Worm (Caenorhabditis elegans) whole organism, L4 larva: Measurements from ENCODE around the gene Y97E10C.1.

Experiments
- F10B5.3 ChIP-seq: sonication (generic microtip); optimal IDR thresholded peaks from 2 replicates; lab custom pipeline; 2016; ENCODE audit warnings: mild to moderate bottlenecking, missing genetic modification characterization, missing compliant biosample characterization
- F49E8.2 ChIP-seq: sonication (generic microtip); optimal IDR thresholded peaks from 2 replicates; lab custom pipeline; 2016; ENCODE audit warnings: missing compliant biosample characterization, mild to moderate bottlenecking, missing genetic modification characterization, borderline replicate concordance
- Y5F2A.4 ChIP-seq: fragments of 200-800 bp; sonication (Bioruptor generic); optimal IDR thresholded peaks from 2 replicates; lab custom pipeline; 2018; ENCODE audit warnings: mild to moderate bottlenecking, missing genetic modification characterization, missing compliant biosample characterization
- ZK546.5 ChIP-seq, 2 experiments: sonication (generic microtip); optimal IDR thresholded peaks; 2 replicates each; lab custom pipeline; 2017; ENCODE audit warnings: missing biosample characterization in 2 of 2, missing genetic modification characterization in 2 of 2
- aha-1 ChIP-seq: fragments of 150-350 bp; peaks from one replicate; lab custom pipeline; 2014; ENCODE audit warnings: missing biosample characterization, missing genetic modification characterization
- ama-1 ChIP-seq: fragments of 150-350 bp; optimal IDR thresholded peaks from 2 replicates; lab custom pipeline; 2014; ENCODE audit warnings: inconsistent platforms, mixed read lengths
- ceh-32 ChIP-seq: sonication (generic microtip); optimal IDR thresholded peaks from 2 replicates; lab custom pipeline; 2016; ENCODE audit warnings: mild to moderate bottlenecking, missing genetic modification characterization, missing compliant biosample characterization; ENCODE audit not compliant: poor library complexity
- ceh-62 ChIP-seq: sonication (generic microtip); optimal IDR thresholded peaks from 2 replicates; lab custom pipeline; 2017; ENCODE audit warnings: missing biosample characterization, missing genetic modification characterization
- dmd-6 ChIP-seq: fragments of 200-800 bp; sonication (Bioruptor generic); IDR thresholded peaks from 2 replicates; pipeline ENCODE4 v1.3.6; 2022; ENCODE audit warnings: missing genetic modification reagents, missing genetic modification characterization, missing compliant biosample characterization
- dmd-9 ChIP-seq: fragments of 200-800 bp; sonication (Bioruptor generic); IDR thresholded peaks from 2 replicates; pipeline ENCODE4 v1.3.6; 2022; ENCODE audit warnings: missing genetic modification reagents, missing genetic modification characterization, missing compliant biosample characterization
- dpl-1 ChIP-seq: fragments of 150-350 bp; optimal IDR thresholded peaks from 2 replicates; lab custom pipeline; 2014; ENCODE audit warnings: missing biosample characterization, missing genetic modification reagents, missing genetic modification characterization
- duxl-1 ChIP-seq: sonication (generic microtip); optimal IDR thresholded peaks from 2 replicates; lab custom pipeline; 2016; ENCODE audit warnings: mild to moderate bottlenecking, missing genetic modification characterization, moderate library complexity, missing compliant biosample characterization; ENCODE audit not compliant: poor library complexity
- dve-1 ChIP-seq: sonication (generic microtip); optimal IDR thresholded peaks from 2 replicates; lab custom pipeline; 2017; ENCODE audit warnings: antibody characterized with exemption, mild to moderate bottlenecking, missing genetic modification characterization, missing compliant biosample characterization; ENCODE audit not compliant: insufficient read depth
- egl-27 ChIP-seq: sonication (generic microtip); optimal IDR thresholded peaks from 3 replicates; lab custom pipeline; 2017; ENCODE audit warnings: missing biosample characterization, missing genetic modification reagents, missing genetic modification characterization
- egl-43 ChIP-seq: fragments of 200-800 bp; sonication (Bioruptor generic); IDR thresholded peaks from 2 replicates; pipeline ENCODE4 v1.3.6; 2022; ENCODE audit warnings: missing genetic modification reagents, missing genetic modification characterization, missing compliant biosample characterization
- hlh-11 ChIP-seq: fragments of 200-800 bp; sonication (Bioruptor generic); optimal IDR thresholded peaks from 2 replicates; lab custom pipeline; 2018; ENCODE audit warnings: mild to moderate bottlenecking, missing genetic modification characterization, missing compliant biosample characterization
- jun-1 ChIP-seq: fragments of 150-350 bp; optimal IDR thresholded peaks from 2 replicates; lab custom pipeline; 2014; ENCODE audit warnings: missing biosample characterization, missing genetic modification reagents, missing genetic modification characterization
- lin-1 ChIP-seq: fragments of 200-800 bp; sonication (Bioruptor generic); IDR thresholded peaks from 2 replicates; pipeline ENCODE4 v1.3.6; 2022; ENCODE audit warnings: missing genetic modification reagents, missing genetic modification characterization, missing compliant biosample characterization
- lin-13 ChIP-seq: fragments of 150-350 bp; optimal IDR thresholded peaks from 2 replicates; lab custom pipeline; 2014; ENCODE audit warnings: missing biosample characterization, missing genetic modification reagents, missing genetic modification characterization
- lin-15B ChIP-seq: fragments of 150-350 bp; sonication (generic microtip); optimal IDR thresholded peaks from 3 replicates; lab custom pipeline; 2014; ENCODE audit warnings: missing biosample characterization, missing genetic modification characterization
- lin-39 ChIP-seq: fragments of 150-350 bp; optimal IDR thresholded peaks from 2 replicates; lab custom pipeline; 2014; ENCODE audit warnings: missing biosample characterization, missing genetic modification reagents, missing genetic modification characterization
- lir-3 ChIP-seq: sonication (generic microtip); optimal IDR thresholded peaks from 2 replicates; lab custom pipeline; 2016; ENCODE audit warnings: mild to moderate bottlenecking, missing genetic modification characterization, missing compliant biosample characterization
- madf-5 ChIP-seq, 2 experiments: fragments of 200-800 bp; sonication (Bioruptor generic); IDR thresholded peaks; 2 replicates each; pipeline ENCODE4 v1.3.6; 2022; ENCODE audit warnings: missing compliant biosample characterization in 2 of 2, missing genetic modification characterization in 2 of 2
- madf-9 ChIP-seq: fragments of 200-800 bp; sonication (Bioruptor generic); conservative IDR thresholded peaks from 2 replicates; pipeline ENCODE4 v1.3.6; 2022; ENCODE audit warnings: missing genetic modification reagents, missing genetic modification characterization, missing compliant biosample characterization
- mdt-29 ChIP-seq: fragments of 200-800 bp; sonication (Bioruptor generic); IDR thresholded peaks from 2 replicates; pipeline ENCODE4 v1.3.6; 2022; ENCODE audit warnings: missing genetic modification reagents, missing genetic modification characterization, missing compliant biosample characterization
- mep-1 ChIP-seq: fragments of 150-350 bp; sonication (generic microtip); optimal IDR thresholded peaks from 3 replicates; lab custom pipeline; 2014; ENCODE audit warnings: missing biosample characterization, missing genetic modification characterization
- mxl-2 ChIP-seq: fragments of 200-800 bp; sonication (Bioruptor generic); conservative IDR thresholded peaks from 2 replicates; pipeline ENCODE4 v1.3.6; 2022; ENCODE audit warnings: missing genetic modification reagents, missing genetic modification characterization, missing compliant biosample characterization
- mxl-3 ChIP-seq: fragments of 200-800 bp; sonication (Bioruptor generic); optimal IDR thresholded peaks from 2 replicates; lab custom pipeline; 2018; ENCODE audit warnings: mild to moderate bottlenecking, missing genetic modification characterization, missing compliant biosample characterization
- nhr-102 ChIP-seq: sonication (generic microtip); optimal IDR thresholded peaks from 2 replicates; lab custom pipeline; 2016; ENCODE audit warnings: mild to moderate bottlenecking, missing genetic modification characterization, moderate library complexity, missing compliant biosample characterization
- nhr-237 ChIP-seq: sonication (generic microtip); optimal IDR thresholded peaks from 2 replicates; lab custom pipeline; 2017; ENCODE audit warnings: missing biosample characterization, missing genetic modification characterization
- nhr-28 ChIP-seq: fragments of 150-350 bp; optimal IDR thresholded peaks from 2 replicates; lab custom pipeline; 2014; ENCODE audit warnings: missing biosample characterization, missing genetic modification characterization
- nhr-48 ChIP-seq: sonication (generic microtip); optimal IDR thresholded peaks from 2 replicates; lab custom pipeline; 2016; ENCODE audit warnings: mild to moderate bottlenecking, missing genetic modification characterization, missing compliant biosample characterization
- nhr-6 ChIP-seq: fragments of 150-350 bp; optimal IDR thresholded peaks from 2 replicates; lab custom pipeline; 2014; ENCODE audit warnings: missing biosample characterization, missing genetic modification characterization
- nhr-76 ChIP-seq: fragments of 150-350 bp; optimal IDR thresholded peaks from 2 replicates; lab custom pipeline; 2014; ENCODE audit warnings: missing biosample characterization, missing genetic modification characterization
- nhr-77 ChIP-seq: fragments of 150-350 bp; optimal IDR thresholded peaks from 2 replicates; lab custom pipeline; 2014; ENCODE audit warnings: missing biosample characterization, missing genetic modification characterization
- rbr-2 ChIP-seq: sonication (generic microtip); optimal IDR thresholded peaks from 2 replicates; lab custom pipeline; 2016; ENCODE audit warnings: missing genotype, missing genetic modification characterization, missing compliant biosample characterization
- sdz-12 ChIP-seq: fragments of 200-800 bp; sonication (Bioruptor generic); optimal IDR thresholded peaks from 2 replicates; lab custom pipeline; 2018; ENCODE audit warnings: mild to moderate bottlenecking, missing genetic modification characterization, missing compliant biosample characterization
- skn-1 ChIP-seq: fragments of 150-350 bp; optimal IDR thresholded peaks from 2 replicates; lab custom pipeline; 2014; ENCODE audit warnings: missing biosample characterization, missing genetic modification characterization
- snpc-4 ChIP-seq: fragments of 150-350 bp; optimal IDR thresholded peaks from 2 replicates; lab custom pipeline; 2014; ENCODE audit warnings: missing biosample characterization, missing genetic modification characterization
- spr-3 ChIP-seq: fragments of 200-800 bp; sonication (Bioruptor generic); optimal IDR thresholded peaks from 2 replicates; lab custom pipeline; 2018; ENCODE audit warnings: mild to moderate bottlenecking, missing genetic modification characterization, missing compliant biosample characterization
- unc-39 ChIP-seq: sonication (generic microtip); optimal IDR thresholded peaks from 2 replicates; lab custom pipeline; 2017; ENCODE audit warnings: missing biosample characterization, missing genetic modification characterization
- vab-7 ChIP-seq: fragments of 200-800 bp; sonication (Bioruptor generic); IDR thresholded peaks from 2 replicates; pipeline ENCODE4 v1.3.6; 2022; ENCODE audit warnings: missing genetic modification reagents, missing genetic modification characterization, missing compliant biosample characterization
- zfp-2 ChIP-seq: sonication (generic microtip); optimal IDR thresholded peaks from 2 replicates; lab custom pipeline; 2016; ENCODE audit warnings: mild to moderate bottlenecking, missing genetic modification characterization, missing compliant biosample characterization
- ztf-11 ChIP-seq: fragments of 150-350 bp; optimal IDR thresholded peaks from 2 replicates; lab custom pipeline; 2014; ENCODE audit warnings: missing biosample characterization, missing genetic modification characterization
- ztf-7 ChIP-seq: fragments of 150-350 bp; optimal IDR thresholded peaks from 2 replicates; lab custom pipeline; 2014; ENCODE audit warnings: missing biosample characterization, missing genetic modification characterization

Gene Y97E10C.1

DNA sequence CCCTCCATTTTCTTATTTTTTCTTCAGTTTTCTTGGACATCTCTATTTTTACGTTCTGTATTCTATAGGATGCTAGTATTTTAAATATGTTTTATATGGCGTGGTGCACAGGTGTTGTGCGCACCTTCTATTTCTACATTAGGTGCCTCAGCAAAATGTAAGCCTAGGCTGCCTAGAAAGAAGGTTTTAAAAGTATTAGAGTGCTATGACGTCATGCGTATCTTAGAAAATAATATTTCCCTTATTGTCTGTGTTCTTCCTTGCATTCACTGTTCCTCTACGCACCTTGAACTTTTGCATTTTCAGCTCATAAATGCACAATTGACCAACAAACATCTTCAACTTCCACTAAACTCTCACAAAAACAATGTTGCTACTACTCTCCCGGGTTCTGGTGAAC, 42.3 kb downstream of the Y97E10C.1 start, which contains the start of gene frpr-3:
Gene frpr-3 (plus strand): TSS at position 301 of the 400 bp plus-strand sequence.
- TF ChIP-seq F10B5.3 (tag; lab: Kevin White, UChicago), result no peak
- TF ChIP-seq nhr-6 (tag; lab: Kevin White, UChicago), result no peak
- TF ChIP-seq sdz-12 (GFP tag; lab: Kevin White, UChicago), result no peak
- TF ChIP-seq ceh-62 (tag; lab: Kevin White, UChicago), result no peak
- TF ChIP-seq mdt-29 (GFP tag; lab: Robert Waterston, UW), result no peak
- TF ChIP-seq mxl-2 (GFP tag; lab: Robert Waterston, UW), result no peak
- no peak for TF ChIP-seq nhr-48
- TF ChIP-seq Y5F2A.4 (GFP tag; lab: Kevin White, UChicago), result no peak
- TF ChIP-seq lin-39 (tag; lab: Kevin White, UChicago), result no peak
- no peak for TF ChIP-seq lin-15B (tag; lab: Kevin White, UChicago)
- no peak for TF ChIP-seq ceh-32 (tag; lab: Kevin White, UChicago)
- TF ChIP-seq nhr-102, result no peak
- no peak for TF ChIP-seq nhr-28 (tag; lab: Kevin White, UChicago)
- no peak for TF ChIP-seq mep-1 (tag; lab: Kevin White, UChicago)
- no peak for TF ChIP-seq snpc-4
- no peak for TF ChIP-seq hlh-11 (tag; lab: Kevin White, UChicago)
- no peak for TF ChIP-seq madf-9 (GFP tag; lab: Robert Waterston, UW)
- no peak for TF ChIP-seq aha-1 (tag; lab: Kevin White, UChicago)
- TF ChIP-seq dmd-9 (GFP tag; lab: Robert Waterston, UW), result no peak
- no peak for TF ChIP-seq dve-1 (tag; lab: Kevin White, UChicago)

DNA sequence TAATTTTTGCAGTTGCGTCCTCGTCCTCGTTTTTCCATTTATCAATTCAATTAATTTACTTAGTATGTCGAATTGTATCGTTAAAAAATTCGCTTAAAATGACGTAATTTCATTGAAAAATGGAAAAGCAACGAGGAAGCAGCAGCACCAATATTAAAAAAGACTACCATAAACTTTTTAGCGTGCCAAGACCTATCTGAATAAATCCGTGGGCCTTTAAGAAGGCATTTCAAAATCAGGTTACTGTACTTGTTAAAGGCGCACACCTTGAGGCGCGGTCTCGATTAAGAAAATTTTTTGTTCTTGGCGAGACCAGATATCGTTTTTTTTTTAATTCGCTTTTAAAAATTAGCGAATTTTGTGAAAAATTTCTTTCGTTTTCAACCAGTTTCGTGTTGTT, 45.0 kb downstream of the Y97E10C.1 start:
- TF ChIP-seq nhr-237 (tag; lab: Kevin White, UChicago), result no peak
- no peak for TF ChIP-seq lin-39 (tag; lab: Kevin White, UChicago)
- TF ChIP-seq F10B5.3 (tag; lab: Kevin White, UChicago), result no peak
- TF ChIP-seq, all 104 proteins: peak for 0

DNA sequence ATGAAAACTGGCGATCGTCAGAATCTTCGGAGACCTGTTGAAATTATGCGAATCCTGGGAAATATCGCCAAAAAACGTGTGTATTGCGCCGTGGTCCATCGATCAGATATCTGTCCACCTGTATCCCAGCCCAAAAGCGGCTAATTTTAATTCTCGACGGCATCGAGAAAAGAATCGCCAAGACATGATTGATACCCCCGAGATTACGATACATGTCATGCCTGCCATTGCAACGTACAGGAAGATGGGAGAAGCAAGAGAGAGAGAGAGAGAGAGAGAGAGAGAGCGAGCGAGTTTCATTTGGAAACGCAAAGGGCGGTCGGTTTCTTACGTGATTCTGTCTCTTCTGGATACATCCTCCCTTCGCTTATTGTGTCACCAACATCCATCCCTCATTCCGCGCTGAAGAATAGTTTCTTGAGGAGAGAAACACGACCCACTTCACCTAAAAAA, 45.5 kb downstream of the Y97E10C.1 start, which contains the start of gene grl-10:
Gene grl-10 (plus strand): TSS at position 403 of the 453 bp plus-strand sequence.
- no peak for TF ChIP-seq lin-1 (GFP tag; lab: Robert Waterston, UW)
- TF ChIP-seq zfp-2 (tag; lab: Kevin White, UChicago), result no peak
- no peak for TF ChIP-seq dmd-9 (GFP tag; lab: Robert Waterston, UW)
- TF ChIP-seq nhr-76 (tag; lab: Kevin White, UChicago), result no peak
- TF ChIP-seq madf-9 (GFP tag; lab: Robert Waterston, UW), result no peak
- peak; percentile 58 for TF ChIP-seq mxl-3 (GFP tag; lab: Kevin White, UChicago)
- TF ChIP-seq dpl-1 (GFP tag; lab: Kevin White, UChicago), result no peak
- TF ChIP-seq lin-15B (tag; lab: Kevin White, UChicago), result no peak
- TF ChIP-seq hlh-11 (tag; lab: Kevin White, UChicago), result peak; percentile 37
- TF ChIP-seq egl-43 (GFP tag; lab: Robert Waterston, UW), result no peak
- TF ChIP-seq lin-13 (GFP tag; lab: Kevin White, UChicago), result no peak
- TF ChIP-seq nhr-28 (tag; lab: Kevin White, UChicago), result no peak
- no peak for TF ChIP-seq ama-1 (lab: Kevin White, UChicago)
- no peak for TF ChIP-seq skn-1 (tag; lab: Kevin White, UChicago)
- TF ChIP-seq nhr-48, result peak; percentile 53
- no peak for TF ChIP-seq lir-3
- TF ChIP-seq unc-39 (tag; lab: Kevin White, UChicago), result no peak
- TF ChIP-seq ztf-11, result no peak
- TF ChIP-seq nhr-77, result no peak
- TF ChIP-seq jun-1 (tag; lab: Kevin White, UChicago), result no peak
- TF ChIP-seq madf-5 (GFP tag; IDR thresholded peaks at IDR 0.05; lab: Robert Waterston, UW), result no peak
- TF ChIP-seq F10B5.3 (tag; lab: Kevin White, UChicago), result no peak
- TF ChIP-seq, all 104 proteins: peak for 3

DNA sequence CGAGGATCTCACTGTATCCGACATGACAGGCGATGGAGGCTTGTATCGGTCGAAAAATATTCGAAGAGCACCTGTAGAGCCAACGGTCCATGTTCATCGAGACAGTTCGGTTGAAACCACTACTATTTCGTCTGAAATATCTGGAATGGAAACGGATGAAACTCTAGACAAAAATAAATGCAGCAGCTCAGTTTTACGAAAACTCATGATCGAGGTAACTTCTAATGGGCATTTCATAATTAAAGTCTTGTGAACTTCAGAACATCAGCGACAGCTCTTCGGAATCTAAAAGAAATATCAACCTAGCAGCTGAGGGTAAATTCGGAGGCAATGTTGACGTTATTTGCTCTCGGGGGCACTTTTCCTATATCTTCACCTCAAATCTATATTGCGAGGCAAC, 46.5 kb downstream of the Y97E10C.1 start:
- TF ChIP-seq dmd-6 (GFP tag; lab: Robert Waterston, UW), result no peak
- peak; percentile 19 for TF ChIP-seq duxl-1
- TF ChIP-seq ztf-7 (tag; lab: Kevin White, UChicago), result no peak
- TF ChIP-seq spr-3 (GFP tag; lab: Kevin White, UChicago), result no peak
- TF ChIP-seq F49E8.2, result peak; percentile 13
- TF ChIP-seq vab-7 (GFP tag; lab: Robert Waterston, UW), result no peak
- TF ChIP-seq egl-27 (tag; lab: Kevin White, UChicago), result no peak
- TF ChIP-seq nhr-6 (tag; lab: Kevin White, UChicago), result no peak
- TF ChIP-seq ZK546.5 (tag; optimal IDR thresholded peaks at IDR 0.05; lab: Kevin White, UChicago), result no peak
- no peak for TF ChIP-seq rbr-2
- TF ChIP-seq skn-1 (tag; lab: Kevin White, UChicago), result no peak
